Worm (Caenorhabditis elegans): ENCODE data around the gene Y73F8A.20.

DNA sequence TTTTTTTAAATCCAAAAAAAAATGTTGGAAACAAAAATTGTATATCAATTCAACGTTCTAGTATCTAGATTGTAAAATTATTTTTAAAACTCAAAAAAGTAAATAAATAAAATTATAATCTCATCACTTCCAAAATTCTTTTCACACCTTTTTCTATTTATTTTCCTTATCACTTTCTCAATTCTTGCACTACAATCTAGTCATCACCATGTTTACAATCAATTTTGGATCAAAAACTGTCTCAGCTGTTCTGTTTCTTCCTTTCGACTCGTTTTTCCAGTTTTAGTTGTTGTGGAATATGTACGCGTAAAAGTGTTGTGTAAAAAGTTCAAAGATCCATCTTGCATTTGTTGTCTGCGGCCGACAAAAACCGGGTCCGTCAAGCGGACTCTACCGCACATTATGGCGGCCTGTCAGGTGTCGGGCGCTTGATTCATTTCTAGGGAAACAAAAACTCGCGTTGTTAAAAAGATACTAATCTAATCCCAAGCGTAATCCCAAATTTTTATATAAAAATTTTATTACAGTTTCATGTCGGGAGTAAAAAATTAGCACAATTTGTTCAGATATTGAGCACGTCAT is 16.4 kb downstream of the Y73F8A.20 start:
- no peak for TF ChIP-seq nhr-237 (tag; optimal IDR thresholded peaks at IDR 0.05)
- peak; percentile 9 for TF ChIP-seq snpc-4 (tag; optimal IDR thresholded peaks at IDR 0.05)
- no peak for TF ChIP-seq skn-1 (tag; optimal IDR thresholded peaks at IDR 0.05)
- TF ChIP-seq elt-3 (tag; optimal IDR thresholded peaks at IDR 0.05): no peak
- no peak for TF ChIP-seq nhr-21 (tag; optimal IDR thresholded peaks at IDR 0.05)
- TF ChIP-seq nhr-12 (tag; optimal IDR thresholded peaks at IDR 0.05): no peak
- TF ChIP-seq dmd-4 (tag; optimal IDR thresholded peaks at IDR 0.05): no peak
- no peak for TF ChIP-seq nhr-11 (tag; optimal IDR thresholded peaks at IDR 0.05)
- no peak for TF ChIP-seq aly-2 (tag; optimal IDR thresholded peaks at IDR 0.05)

All from whole organism, L2 larva.